Worm (Caenorhabditis elegans) whole organism, young adult: ENCODE data around the gene Y77E11A.8.
A peak's percentile ranks its signal among the peaks of the same experiment; 100 is the strongest.

Experiments used
- B0035.1 ChIP-seq: sonication (generic microtip); optimal IDR thresholded peaks from 2 replicates; lab custom pipeline; 2016; ENCODE audit warnings: missing genetic modification characterization, mild to moderate bottlenecking, missing compliant biosample characterization, missing genotype, missing genetic modification reagents
- B0261.1 ChIP-seq: sonication (generic microtip); optimal IDR thresholded peaks from 2 replicates; lab custom pipeline; 2016; ENCODE audit warnings: mild to moderate bottlenecking, missing genetic modification characterization, moderate library complexity, missing compliant biosample characterization
- B0336.3 ChIP-seq: fragments of 200-800 bp; sonication (Bioruptor generic); IDR thresholded peaks from 2 replicates; pipeline ENCODE4 v1.3.6; 2022; ENCODE audit warnings: missing genetic modification characterization, missing compliant biosample characterization
- F22D6.2 ChIP-seq: sonication (generic microtip); optimal IDR thresholded peaks from 2 replicates; lab custom pipeline; 2016; ENCODE audit warnings: mild to moderate bottlenecking, missing genetic modification characterization, missing compliant biosample characterization
- F23B12.7 ChIP-seq: sonication (generic microtip); optimal IDR thresholded peaks from 2 replicates; lab custom pipeline; 2017; ENCODE audit warnings: missing genetic modification characterization, mild to moderate bottlenecking, missing compliant biosample characterization, antibody characterized with exemption, moderate library complexity; ENCODE audit not compliant: insufficient read depth
- F33H1.4 ChIP-seq: fragments of 200-800 bp; sonication (Bioruptor generic); IDR thresholded peaks from 2 replicates; pipeline ENCODE4 v1.3.6; 2022; ENCODE audit warnings: missing genetic modification reagents, missing genetic modification characterization, missing compliant biosample characterization
- F55B11.4 ChIP-seq: sonication (generic microtip); optimal IDR thresholded peaks from 2 replicates; lab custom pipeline; 2016; ENCODE audit warnings: missing compliant biosample characterization, missing genetic modification characterization, borderline replicate concordance; ENCODE audit not compliant: insufficient read depth
- F57A8.1 ChIP-seq: fragments of 200-800 bp; sonication (Bioruptor generic); optimal IDR thresholded peaks from 2 replicates; lab custom pipeline; 2018; ENCODE audit warnings: mild to moderate bottlenecking, missing genetic modification characterization, moderate library complexity, missing compliant biosample characterization
- T26A5.8 ChIP-seq: sonication (generic microtip); optimal IDR thresholded peaks from 2 replicates; lab custom pipeline; 2016; ENCODE audit warnings: missing genetic modification characterization, missing compliant biosample characterization
- Y53G8AR.9 ChIP-seq: fragments of 200-800 bp; sonication (Bioruptor generic); conservative IDR thresholded peaks from 2 replicates; pipeline ENCODE4 v1.3.6; 2022; ENCODE audit warnings: missing genetic modification reagents, missing genetic modification characterization, missing compliant biosample characterization
- Y67H2A.10 ChIP-seq: fragments of 200-800 bp; sonication (Bioruptor generic); conservative IDR thresholded peaks from 2 replicates; pipeline ENCODE4 v1.3.6; 2022; ENCODE audit warnings: missing genetic modification reagents, missing genetic modification characterization, missing compliant biosample characterization
- Y79H2A.3 ChIP-seq: fragments of 200-800 bp; sonication (Bioruptor generic); conservative IDR thresholded peaks from 2 replicates; pipeline ENCODE4 v1.3.6; 2022; ENCODE audit warnings: missing genetic modification reagents, missing genetic modification characterization, missing compliant biosample characterization
- ama-1 ChIP-seq, 3 experiments: fragments of 150-350 bp in 1 of 3; sonication (generic microtip) in 2 of 3; optimal IDR thresholded peaks; 2 replicates each; lab custom pipeline; 2014 to 2018; ENCODE audit warnings: missing biosample characterization in 2 of 3, missing genetic modification characterization in 2 of 3, missing genetic modification reagents in 2 of 3
- aptf-2 ChIP-seq: fragments of 200-800 bp; sonication (Bioruptor generic); conservative IDR thresholded peaks from 2 replicates; pipeline ENCODE4 v1.3.6; 2022; ENCODE audit warnings: missing genetic modification reagents, missing genetic modification characterization, missing compliant biosample characterization
- aptf-3 ChIP-seq: fragments of 200-800 bp; sonication (Bioruptor generic); IDR thresholded peaks from 2 replicates; pipeline ENCODE4 v1.3.6; 2022; ENCODE audit warnings: missing genetic modification characterization, missing compliant biosample characterization
- athp-1 ChIP-seq: sonication (generic microtip); optimal IDR thresholded peaks from 2 replicates; lab custom pipeline; 2017; ENCODE audit warnings: mild to moderate bottlenecking, missing genetic modification characterization, missing compliant biosample characterization
- attf-3 ChIP-seq: fragments of 200-800 bp; sonication (Bioruptor generic); conservative IDR thresholded peaks from 2 replicates; pipeline ENCODE4 v1.3.6; 2022; ENCODE audit warnings: missing genetic modification reagents, missing genetic modification characterization, missing compliant biosample characterization
- attf-6 ChIP-seq: fragments of 200-800 bp; sonication (Bioruptor generic); IDR thresholded peaks from 2 replicates; pipeline ENCODE4 v1.3.6; 2022; ENCODE audit warnings: missing genetic modification reagents, missing genetic modification characterization, missing compliant biosample characterization
- cebp-1 ChIP-seq, 2 experiments: fragments of 200-800 bp in 1 of 2; sonication (Bioruptor generic) in 1 of 2; sonication (generic microtip) in 1 of 2; IDR thresholded peaks in 1 of 2; optimal IDR thresholded peaks in 1 of 2; 2 replicates each; pipeline versions ENCODE4 v1.3.6 to Lab custom; 2017 to 2022; ENCODE audit warnings: missing compliant biosample characterization in 2 of 2, missing genetic modification characterization in 2 of 2, mild to moderate bottlenecking in 1 of 2, missing genetic modification reagents in 1 of 2, moderate library complexity in 1 of 2
- ceh-100 ChIP-seq: fragments of 200-800 bp; sonication (Bioruptor generic); IDR thresholded peaks from 2 replicates; pipeline ENCODE4 v1.3.6; 2022; ENCODE audit warnings: missing genetic modification reagents, missing genetic modification characterization, missing compliant biosample characterization
- ceh-27 ChIP-seq: fragments of 200-800 bp; sonication (Bioruptor generic); optimal IDR thresholded peaks from 2 replicates; lab custom pipeline; 2018; ENCODE audit warnings: mild to moderate bottlenecking, missing genetic modification characterization, moderate library complexity, missing compliant biosample characterization
- ceh-40 ChIP-seq: fragments of 200-800 bp; sonication (Bioruptor generic); IDR thresholded peaks from 2 replicates; pipeline ENCODE4 v1.3.6; 2022; ENCODE audit warnings: missing genetic modification characterization, missing compliant biosample characterization
- chd-7 ChIP-seq: sonication (generic microtip); optimal IDR thresholded peaks from 2 replicates; lab custom pipeline; 2016; ENCODE audit warnings: mild to moderate bottlenecking, missing genetic modification characterization, moderate library complexity, missing compliant biosample characterization
- efl-1 ChIP-seq: fragments of 150-350 bp; optimal IDR thresholded peaks from 2 replicates; lab custom pipeline; 2014; ENCODE audit warnings: missing biosample characterization, missing genetic modification reagents, missing genetic modification characterization
- hlh-12 ChIP-seq: sonication (generic microtip); optimal IDR thresholded peaks from 2 replicates; lab custom pipeline; 2016; ENCODE audit warnings: missing genetic modification characterization, missing compliant biosample characterization
- hlh-26 ChIP-seq: fragments of 200-800 bp; sonication (Bioruptor generic); conservative IDR thresholded peaks from 2 replicates; pipeline ENCODE4 v1.3.6; 2022; ENCODE audit warnings: missing genetic modification reagents, missing genetic modification characterization, missing compliant biosample characterization
- hmg-1.2 ChIP-seq: fragments of 200-800 bp; sonication (Bioruptor generic); IDR thresholded peaks from 2 replicates; pipeline ENCODE4 v1.3.6; 2022; ENCODE audit warnings: missing genetic modification reagents, missing genetic modification characterization, missing compliant biosample characterization
- let-526 ChIP-seq: fragments of 200-800 bp; sonication (Bioruptor generic); IDR thresholded peaks from 2 replicates; pipeline ENCODE4 v1.3.6; 2022; ENCODE audit warnings: missing genetic modification reagents, missing genetic modification characterization, missing compliant biosample characterization
- let-607 ChIP-seq, 2 experiments: fragments of 200-800 bp in 1 of 2; sonication (Bioruptor generic) in 1 of 2; sonication (generic microtip) in 1 of 2; optimal IDR thresholded peaks; 2 replicates each; lab custom pipeline; 2016 to 2018; ENCODE audit warnings: mild to moderate bottlenecking in 2 of 2, missing compliant biosample characterization in 2 of 2, missing genetic modification characterization in 2 of 2, moderate library complexity in 2 of 2, missing genotype in 1 of 2
- lin-26 ChIP-seq: fragments of 200-800 bp; sonication (Bioruptor generic); IDR thresholded peaks from 2 replicates; pipeline ENCODE4 v1.3.6; 2022; ENCODE audit warnings: missing genetic modification reagents, missing genetic modification characterization, missing compliant biosample characterization
- madf-3 ChIP-seq: fragments of 200-800 bp; sonication (Bioruptor generic); IDR thresholded peaks from 2 replicates; pipeline ENCODE4 v1.3.6; 2022; ENCODE audit warnings: missing genetic modification reagents, missing genetic modification characterization, missing compliant biosample characterization
- madf-6 ChIP-seq: fragments of 200-800 bp; sonication (Bioruptor generic); IDR thresholded peaks from 2 replicates; pipeline ENCODE4 v1.3.6; 2022; ENCODE audit warnings: missing genetic modification reagents, missing genetic modification characterization, missing compliant biosample characterization
- mcd-1 ChIP-seq: fragments of 200-800 bp; sonication (Bioruptor generic); IDR thresholded peaks from 2 replicates; pipeline ENCODE4 v1.3.6; 2022; ENCODE audit warnings: missing genetic modification reagents, missing genetic modification characterization, missing compliant biosample characterization
- nfyb-1 ChIP-seq: fragments of 200-800 bp; sonication (Bioruptor generic); IDR thresholded peaks from 2 replicates; pipeline ENCODE4 v1.3.6; 2022; ENCODE audit warnings: missing genetic modification reagents, missing genetic modification characterization, missing compliant biosample characterization
- nhr-179 ChIP-seq: sonication (generic microtip); optimal IDR thresholded peaks from 2 replicates; lab custom pipeline; 2016; ENCODE audit warnings: mild to moderate bottlenecking, missing genetic modification characterization, missing compliant biosample characterization
- nhr-27 ChIP-seq: fragments of 200-800 bp; sonication (Bioruptor generic); optimal IDR thresholded peaks from 2 replicates; lab custom pipeline; 2018; ENCODE audit warnings: mild to moderate bottlenecking, missing genetic modification characterization, moderate library complexity, missing compliant biosample characterization
- nhr-80 ChIP-seq: sonication (generic microtip); optimal IDR thresholded peaks from 2 replicates; lab custom pipeline; 2016; ENCODE audit warnings: missing genetic modification characterization, missing compliant biosample characterization
- rpc-1 ChIP-seq, 2 experiments: fragments of 150-350 bp in 1 of 2; sonication (generic microtip) in 1 of 2; optimal IDR thresholded peaks; 2 replicates each; lab custom pipeline; 2014 to 2018; ENCODE audit warnings: missing biosample characterization in 1 of 2, missing genetic modification characterization in 1 of 2, missing genetic modification reagents in 1 of 2, missing genotype in 1 of 2
- sdz-38 ChIP-seq: sonication (generic microtip); optimal IDR thresholded peaks from 2 replicates; lab custom pipeline; 2016; ENCODE audit warnings: missing genotype, missing genetic modification characterization, missing compliant biosample characterization
- tbp1 ChIP-seq: fragments of 200-800 bp; sonication (Bioruptor generic); optimal IDR thresholded peaks from 2 replicates; lab custom pipeline; 2018; ENCODE audit warnings: mild to moderate bottlenecking, missing genetic modification characterization, missing compliant biosample characterization
- xnd-1 ChIP-seq: sonication (generic microtip); optimal IDR thresholded peaks from 2 replicates; lab custom pipeline; 2016; ENCODE audit warnings: missing genotype, missing genetic modification reagents, missing genetic modification characterization, missing compliant biosample characterization
- ztf-18 ChIP-seq: sonication (generic microtip); optimal IDR thresholded peaks from 2 replicates; lab custom pipeline; 2016; ENCODE audit warnings: missing genotype, mild to moderate bottlenecking, missing genetic modification characterization, missing compliant biosample characterization
- ztf-22 ChIP-seq: fragments of 200-800 bp; sonication (Bioruptor generic); optimal IDR thresholded peaks from 2 replicates; lab custom pipeline; 2018; ENCODE audit warnings: mild to moderate bottlenecking, missing genetic modification characterization, moderate library complexity, missing compliant biosample characterization
- ztf-28 ChIP-seq: fragments of 200-800 bp; sonication (Bioruptor generic); IDR thresholded peaks from 2 replicates; pipeline ENCODE4 v1.3.6; 2022; ENCODE audit warnings: missing genetic modification reagents, missing genetic modification characterization, missing compliant biosample characterization

Y77E11A.8 gene

ce11 chrIV:1390102-1390501 is 34.8 kb downstream of the Y77E11A.8 start:
- TF ChIP-seq B0261.1 (tag; lab: Kevin White, UChicago) (peak; percentile 47), Y53G8AR.9 (no peak), tbp1 (GFP tag; lab: Kevin White, UChicago) (peak; percentile 80), rpc-1 (optimal IDR thresholded peaks at IDR 0.05; lab: Kevin White, UChicago) (peak; percentile 40), rpc-1 (tag; optimal IDR thresholded peaks at IDR 0.05; lab: Kevin White, UChicago) (peak; percentile 70), lin-26 (GFP tag; lab: Robert Waterston, UW) (peak; percentile 38; the same call in 1 of the 2 replicates)

- TF ChIP-seq ztf-28 (0 out of 2 replicates have a peak, but pooled peaks have one; percentile 5), nhr-80 (tag; lab: Kevin White, UChicago) (peak; percentile 58), B0035.1 (tag; lab: Kevin White, UChicago) (no peak), madf-6 (GFP tag; lab: Robert Waterston, UW) (no peak), cebp-1 (GFP tag; IDR thresholded peaks at IDR 0.05; lab: Robert Waterston, UW) (no peak), cebp-1 (tag; optimal IDR thresholded peaks at IDR 0.05; lab: Kevin White, UChicago) (peak; percentile 38), madf-3 (GFP tag; lab: Robert Waterston, UW) (no peak), F23B12.7 (tag; lab: Kevin White, UChicago) (no peak)
These were observed 35.3 kb downstream of the Y77E11A.8 start for ce11 chrIV:1389599-1389998.

ce11 chrIV:1389021-1389420 is 35.8 kb downstream of the Y77E11A.8 start:
- TF ChIP-seq mcd-1 (GFP tag; lab: Robert Waterston, UW) (no peak), ztf-28 (no peak), nfyb-1 (GFP tag; lab: Robert Waterston, UW) (no peak), F22D6.2 (tag; lab: Kevin White, UChicago) (no peak), aptf-3 (GFP tag; lab: Robert Waterston, UW) (no peak), ceh-100 (GFP tag; lab: Robert Waterston, UW) (no peak), hlh-26 (GFP tag; lab: Robert Waterston, UW) (no peak), F55B11.4 (tag; lab: Kevin White, UChicago) (no peak), let-607 (tag; optimal IDR thresholded peaks at IDR 0.05; lab: Kevin White, UChicago) (no peak), attf-6 (GFP tag; lab: Robert Waterston, UW) (no peak), ztf-18 (no peak), ceh-40 (no peak), aptf-2 (GFP tag; lab: Robert Waterston, UW) (no peak), B0336.3 (no peak), efl-1 (no peak), nhr-179 (tag; lab: Kevin White, UChicago) (no peak), madf-6 (GFP tag; lab: Robert Waterston, UW) (no peak), let-526 (GFP tag; lab: Robert Waterston, UW) (no peak), Y79H2A.3 (GFP tag; lab: Robert Waterston, UW) (no peak), athp-1 (tag; lab: Kevin White, UChicago) (no peak)
- TF ChIP-seq, all 124 proteins: peak for 0

- TF ChIP-seq hmg-1.2 (GFP tag; lab: Robert Waterston, UW) = peak; percentile 74
- no peak for TF ChIP-seq sdz-38 (tag; lab: Kevin White, UChicago)
- no peak for TF ChIP-seq xnd-1 (tag; lab: Kevin White, UChicago)
- no peak for TF ChIP-seq ztf-22
- TF ChIP-seq hlh-12 (tag; lab: Kevin White, UChicago) = peak; percentile 7
- TF ChIP-seq chd-7 (tag; lab: Kevin White, UChicago) = peak; percentile 2
- no peak for TF ChIP-seq F33H1.4 (GFP tag; lab: Robert Waterston, UW)
- TF ChIP-seq F57A8.1 (GFP tag; lab: Kevin White, UChicago) = no peak
- no peak for TF ChIP-seq T26A5.8
- no peak for TF ChIP-seq Y67H2A.10 (GFP tag; lab: Robert Waterston, UW)
- TF ChIP-seq attf-3 (GFP tag; lab: Robert Waterston, UW) = 0 out of 2 replicates have a peak, but pooled peaks have one; percentile 31
- no peak for TF ChIP-seq ama-1 (optimal IDR thresholded peaks at IDR 0.05; lab: Kevin White, UChicago)
- TF ChIP-seq ama-1 (GFP tag; optimal IDR thresholded peaks at IDR 0.05; lab: Kevin White, UChicago) = peak in 1 of 2 experiments; percentile 47
- no peak for TF ChIP-seq nhr-27
- peak; percentile 46 for TF ChIP-seq ceh-27
These were observed 36.8 kb downstream of the Y77E11A.8 start for ce11 chrIV:1388079-1388478.
